Fruit fly (Drosophila melanogaster): ENCODE measurements around the gene Dus4.

Gene Dus4

dm6 chr2L:19051534-19052100 lies 11.5 kb upstream of the Dus4 start, which contains the start of gene Rpn3 (continued):
- TF ChIP-seq psq (GFP tag; optimal IDR thresholded peaks at IDR 0.05), result peak; percentile 34
- TF ChIP-seq phol (tag; optimal IDR thresholded peaks at IDR 0.05), result peak; percentile 88
- TF ChIP-seq CG11696 (GFP tag; IDR thresholded peaks at IDR 0.05), result peak; percentile 74
- TF ChIP-seq CG10209 (GFP tag; optimal IDR thresholded peaks at IDR 0.05), result peak; percentile 85
- TF ChIP-seq CrebB (tag; optimal IDR thresholded peaks at IDR 0.05), result peak; percentile 61
- TF ChIP-seq CG2875 (GFP tag; optimal IDR thresholded peaks at IDR 0.05), result peak; percentile 62
- TF ChIP-seq CG33557 (GFP tag; optimal IDR thresholded peaks at IDR 0.05), result peak; percentile 42
- TF ChIP-seq rib (GFP tag; IDR thresholded peaks at IDR 0.05), result peak; percentile 66; the same call in 1 of the 2 replicates
- TF ChIP-seq CG3995 (GFP tag; optimal IDR thresholded peaks at IDR 0.05), result peak; percentile 41
- peak; percentile 48 for TF ChIP-seq CG11723 (GFP tag; optimal IDR thresholded peaks at IDR 0.05)
- TF ChIP-seq CG17829 (tag; optimal IDR thresholded peaks at IDR 0.05), result peak; percentile 88
- peak; percentile 50; the same call in 1 of the 2 replicates for TF ChIP-seq Taf1 (GFP tag; IDR thresholded peaks at IDR 0.05)
- no peak for TF ChIP-seq CTCF (GFP tag; optimal IDR thresholded peaks at IDR 0.05)
- peak; percentile 82 for TF ChIP-seq CG8924 (tag; optimal IDR thresholded peaks at IDR 0.05)
- no peak for TF ChIP-seq Sin3A (optimal IDR thresholded peaks at IDR 0.05)
- TF ChIP-seq Nf-YC (tag; optimal IDR thresholded peaks at IDR 0.05), result peak; percentile 67
- TF ChIP-seq CG32772 (GFP tag; IDR thresholded peaks at IDR 0.05), result peak; percentile 87
- TF ChIP-seq schlank (tag; optimal IDR thresholded peaks at IDR 0.05), result peak; percentile 31
- TF ChIP-seq Deaf1 (tag; optimal IDR thresholded peaks at IDR 0.05), result peak; percentile 61
- peak; percentile 82 for TF ChIP-seq CG13424 (tag; optimal IDR thresholded peaks at IDR 0.05)
- TF ChIP-seq CG9797 (GFP tag; optimal IDR thresholded peaks at IDR 0.05), result no peak
- peak; percentile 45 for TF ChIP-seq CG1792 (GFP tag; optimal IDR thresholded peaks at IDR 0.05)
- no peak for TF ChIP-seq CG17912 (GFP tag; optimal IDR thresholded peaks at IDR 0.05)
- TF ChIP-seq CG10274 (GFP tag; optimal IDR thresholded peaks at IDR 0.05), result peak; percentile 7
- peak; percentile 60 for TF ChIP-seq onecut (GFP tag; IDR thresholded peaks at IDR 0.05)
- peak; percentile 86 for TF ChIP-seq CG14441 (GFP tag; IDR thresholded peaks at IDR 0.05)
- peak; percentile 93 for TF ChIP-seq row (GFP tag; IDR thresholded peaks at IDR 0.05)
- peak; percentile 78 for TF ChIP-seq CG31224 (GFP tag; IDR thresholded peaks at IDR 0.05)
- TF ChIP-seq CG32532 (GFP tag; IDR thresholded peaks at IDR 0.05), result peak; percentile 88
- TF ChIP-seq CG17612 (GFP tag; IDR thresholded peaks at IDR 0.05), result peak; percentile 83
- TF ChIP-seq CG30403 (GFP tag; optimal IDR thresholded peaks at IDR 0.05), result peak; percentile 91
- peak; percentile 45 for TF ChIP-seq B-H2 (GFP tag; optimal IDR thresholded peaks at IDR 0.05)
- TF ChIP-seq CG12071 (GFP tag; optimal IDR thresholded peaks at IDR 0.05), result no peak
- peak; percentile 77 for TF ChIP-seq CG32767 (GFP tag; IDR thresholded peaks at IDR 0.05)
- TF ChIP-seq CG14014 (GFP tag; IDR thresholded peaks at IDR 0.05), result peak; percentile 82
- TF ChIP-seq slou (GFP tag; optimal IDR thresholded peaks at IDR 0.05), result peak; percentile 68
- TF ChIP-seq ro (GFP tag; IDR thresholded peaks at IDR 0.05), result peak; percentile 69
- TF ChIP-seq CG42726 (GFP tag; IDR thresholded peaks at IDR 0.05; ENCODE audit: partially characterized antibody), result no peak
- no peak; the same call in 2 of the 3 replicates for TF ChIP-seq Opbp (GFP tag; IDR thresholded peaks at IDR 0.05; ENCODE audit: partially characterized antibody)
- TF ChIP-seq org-1 (GFP tag; optimal IDR thresholded peaks at IDR 0.05), result peak; percentile 32
- TF ChIP-seq insv (GFP tag; optimal IDR thresholded peaks at IDR 0.05), result no peak
- no peak for TF ChIP-seq Tbp (GFP tag; optimal IDR thresholded peaks at IDR 0.05)
- TF ChIP-seq dmrt99B (tag; optimal IDR thresholded peaks at IDR 0.05), result peak; percentile 80
- peak; percentile 75 to 85 for TF ChIP-seq chif (GFP tag; optimal IDR thresholded peaks at IDR 0.05)
- TF ChIP-seq Xrp1 (GFP tag; IDR thresholded peaks at IDR 0.05), result peak; percentile 93
- TF ChIP-seq CG12942 (GFP tag; optimal IDR thresholded peaks at IDR 0.05), result peak; percentile 85
- peak; percentile 69 for TF ChIP-seq CG3407 (GFP tag; optimal IDR thresholded peaks at IDR 0.05)
- peak; percentile 47 for TF ChIP-seq crc (GFP tag; optimal IDR thresholded peaks at IDR 0.05)
- peak; percentile 59 for TF ChIP-seq ewg (GFP tag; optimal IDR thresholded peaks at IDR 0.05)
- TF ChIP-seq jigr1 (GFP tag; IDR thresholded peaks at IDR 0.05), result peak; percentile 51; the same call in 1 of the 3 replicates
- peak; percentile 73 for TF ChIP-seq slp2 (GFP tag; optimal IDR thresholded peaks at IDR 0.05)
- peak; percentile 84 for TF ChIP-seq vfl (GFP tag; optimal IDR thresholded peaks at IDR 0.05)

Measured in whole organism, embryonic.